Worm (Caenorhabditis elegans) whole organism, young adult: ENCODE results near the gene T12B3.2.

Experiments used
- B0261.1 ChIP-seq: sonication (generic microtip); optimal IDR thresholded peaks from 2 replicates; lab custom pipeline; 2016; ENCODE audit warnings: mild to moderate bottlenecking, missing genetic modification characterization, moderate library complexity, missing compliant biosample characterization
- B0336.3 ChIP-seq: fragments of 200-800 bp; sonication (Bioruptor generic); IDR thresholded peaks from 2 replicates; pipeline ENCODE4 v1.3.6; 2022; ENCODE audit warnings: missing genetic modification characterization, missing compliant biosample characterization
- D2030.7 ChIP-seq: fragments of 200-800 bp; sonication (Bioruptor generic); IDR thresholded peaks from 2 replicates; pipeline ENCODE4 v1.3.6; 2022; ENCODE audit warnings: missing genetic modification reagents, missing genetic modification characterization, missing compliant biosample characterization
- F23B12.7 ChIP-seq: sonication (generic microtip); optimal IDR thresholded peaks from 2 replicates; lab custom pipeline; 2017; ENCODE audit warnings: missing genetic modification characterization, mild to moderate bottlenecking, missing compliant biosample characterization, antibody characterized with exemption, moderate library complexity; ENCODE audit not compliant: insufficient read depth
- F39B2.1 ChIP-seq: fragments of 200-800 bp; sonication (Bioruptor generic); IDR thresholded peaks from 2 replicates; pipeline ENCODE4 v1.3.6; 2022; ENCODE audit warnings: missing genetic modification reagents, missing genetic modification characterization, missing compliant biosample characterization
- T07F8.4 ChIP-seq: sonication (generic microtip); optimal IDR thresholded peaks from 2 replicates; lab custom pipeline; 2016; ENCODE audit warnings: mild to moderate bottlenecking, missing genetic modification characterization, moderate library complexity, missing compliant biosample characterization
- Y53F4B.3 ChIP-seq: fragments of 200-800 bp; sonication (Bioruptor generic); IDR thresholded peaks from 2 replicates; pipeline ENCODE4 v1.3.6; 2022; ENCODE audit warnings: missing genetic modification reagents, missing genetic modification characterization, missing compliant biosample characterization
- Y67H2A.10 ChIP-seq: fragments of 200-800 bp; sonication (Bioruptor generic); conservative IDR thresholded peaks from 2 replicates; pipeline ENCODE4 v1.3.6; 2022; ENCODE audit warnings: missing genetic modification reagents, missing genetic modification characterization, missing compliant biosample characterization
- ama-1 ChIP-seq, 3 experiments: fragments of 150-350 bp in 1 of 3; sonication (generic microtip) in 2 of 3; optimal IDR thresholded peaks; 2 replicates each; lab custom pipeline; 2014 to 2018; ENCODE audit warnings: missing biosample characterization in 2 of 3, missing genetic modification characterization in 2 of 3, missing genetic modification reagents in 2 of 3
- attf-5 ChIP-seq: fragments of 200-800 bp; sonication (Bioruptor generic); optimal IDR thresholded peaks from 2 replicates; lab custom pipeline; 2018; ENCODE audit warnings: mild to moderate bottlenecking, missing genetic modification characterization, missing compliant biosample characterization
- ccch-3 ChIP-seq: fragments of 200-800 bp; sonication (Bioruptor generic); optimal IDR thresholded peaks from 2 replicates; lab custom pipeline; 2018; ENCODE audit warnings: mild to moderate bottlenecking, missing genetic modification characterization, missing compliant biosample characterization
- ceh-27 ChIP-seq: fragments of 200-800 bp; sonication (Bioruptor generic); optimal IDR thresholded peaks from 2 replicates; lab custom pipeline; 2018; ENCODE audit warnings: mild to moderate bottlenecking, missing genetic modification characterization, moderate library complexity, missing compliant biosample characterization
- ceh-58 ChIP-seq: fragments of 200-800 bp; sonication (Bioruptor generic); IDR thresholded peaks from 2 replicates; pipeline ENCODE4 v1.3.6; 2022; ENCODE audit warnings: missing genetic modification characterization, missing compliant biosample characterization
- chd-7 ChIP-seq: sonication (generic microtip); optimal IDR thresholded peaks from 2 replicates; lab custom pipeline; 2016; ENCODE audit warnings: mild to moderate bottlenecking, missing genetic modification characterization, moderate library complexity, missing compliant biosample characterization
- die-1 ChIP-seq: sonication (generic microtip); optimal IDR thresholded peaks from 2 replicates; lab custom pipeline; 2016; ENCODE audit warnings: missing genotype, mild to moderate bottlenecking, missing genetic modification characterization, missing compliant biosample characterization
- dox-1 ChIP-seq: fragments of 200-800 bp; sonication (Bioruptor generic); IDR thresholded peaks from 2 replicates; pipeline ENCODE4 v1.3.6; 2022; ENCODE audit warnings: missing genetic modification reagents, missing genetic modification characterization, missing compliant biosample characterization
- egl-18 ChIP-seq: fragments of 200-800 bp; sonication (Bioruptor generic); IDR thresholded peaks from 2 replicates; pipeline ENCODE4 v1.3.6; 2022; ENCODE audit warnings: missing genetic modification reagents, missing genetic modification characterization, missing compliant biosample characterization
- egl-44 ChIP-seq: fragments of 200-800 bp; sonication (Bioruptor generic); IDR thresholded peaks from 2 replicates; pipeline ENCODE4 v1.3.6; 2022; ENCODE audit warnings: missing genetic modification reagents, missing genetic modification characterization, missing compliant biosample characterization
- egrh-3 ChIP-seq: fragments of 200-800 bp; sonication (Bioruptor generic); IDR thresholded peaks from 2 replicates; pipeline ENCODE4 v1.3.6; 2022; ENCODE audit warnings: missing genetic modification reagents, missing genetic modification characterization, missing compliant biosample characterization
- ekl-4 ChIP-seq: fragments of 200-800 bp; sonication (Bioruptor generic); IDR thresholded peaks from 2 replicates; pipeline ENCODE4 v1.3.6; 2022; ENCODE audit warnings: missing genetic modification reagents, missing genetic modification characterization, missing compliant biosample characterization
- him-1 ChIP-seq: sonication (generic microtip); optimal IDR thresholded peaks from 2 replicates; lab custom pipeline; 2016; ENCODE audit warnings: missing genotype, missing genetic modification reagents, missing genetic modification characterization, missing compliant biosample characterization
- hlh-12 ChIP-seq: sonication (generic microtip); optimal IDR thresholded peaks from 2 replicates; lab custom pipeline; 2016; ENCODE audit warnings: missing genetic modification characterization, missing compliant biosample characterization
- hmg-1.2 ChIP-seq: fragments of 200-800 bp; sonication (Bioruptor generic); IDR thresholded peaks from 2 replicates; pipeline ENCODE4 v1.3.6; 2022; ENCODE audit warnings: missing genetic modification reagents, missing genetic modification characterization, missing compliant biosample characterization
- lag-1 ChIP-seq: fragments of 200-800 bp; sonication (Bioruptor generic); IDR thresholded peaks from 2 replicates; pipeline ENCODE4 v1.3.6; 2022; ENCODE audit warnings: missing genetic modification reagents, missing genetic modification characterization, missing compliant biosample characterization
- lin-26 ChIP-seq: fragments of 200-800 bp; sonication (Bioruptor generic); IDR thresholded peaks from 2 replicates; pipeline ENCODE4 v1.3.6; 2022; ENCODE audit warnings: missing genetic modification reagents, missing genetic modification characterization, missing compliant biosample characterization
- lin-54 ChIP-seq: fragments of 200-800 bp; sonication (Bioruptor generic); optimal IDR thresholded peaks from 2 replicates; lab custom pipeline; 2018; ENCODE audit warnings: mild to moderate bottlenecking, missing genetic modification characterization, missing compliant biosample characterization
- lsl-1 ChIP-seq: fragments of 200-800 bp; sonication (Bioruptor generic); optimal IDR thresholded peaks from 2 replicates; lab custom pipeline; 2018; ENCODE audit warnings: mild to moderate bottlenecking, missing genetic modification characterization, moderate library complexity, missing compliant biosample characterization
- madf-10 ChIP-seq: sonication (generic microtip); optimal IDR thresholded peaks from 2 replicates; lab custom pipeline; 2016; ENCODE audit warnings: mild to moderate bottlenecking, missing genetic modification characterization, missing compliant biosample characterization
- madf-6 ChIP-seq: fragments of 200-800 bp; sonication (Bioruptor generic); IDR thresholded peaks from 2 replicates; pipeline ENCODE4 v1.3.6; 2022; ENCODE audit warnings: missing genetic modification reagents, missing genetic modification characterization, missing compliant biosample characterization
- mxl-1 ChIP-seq: sonication (generic microtip); optimal IDR thresholded peaks from 2 replicates; lab custom pipeline; 2016; ENCODE audit warnings: missing genetic modification characterization, missing compliant biosample characterization
- nfya-2 ChIP-seq: fragments of 200-800 bp; sonication (Bioruptor generic); IDR thresholded peaks from 2 replicates; pipeline ENCODE4 v1.3.6; 2022; ENCODE audit warnings: missing genetic modification reagents, missing genetic modification characterization, missing compliant biosample characterization
- nfyb-1 ChIP-seq: fragments of 200-800 bp; sonication (Bioruptor generic); IDR thresholded peaks from 2 replicates; pipeline ENCODE4 v1.3.6; 2022; ENCODE audit warnings: missing genetic modification reagents, missing genetic modification characterization, missing compliant biosample characterization
- nhr-90 ChIP-seq: sonication (generic microtip); optimal IDR thresholded peaks from 2 replicates; lab custom pipeline; 2016; ENCODE audit warnings: missing genotype, mild to moderate bottlenecking, missing genetic modification characterization, missing compliant biosample characterization
- pha-4 ChIP-seq: fragments of 150-350 bp; sonication (generic microtip); optimal IDR thresholded peaks from 2 replicates; lab custom pipeline; 2014; ENCODE audit warnings: missing biosample characterization, missing genetic modification reagents, missing genetic modification characterization
- rcor-1 ChIP-seq: fragments of 200-800 bp; sonication (Bioruptor generic); IDR thresholded peaks from 2 replicates; pipeline ENCODE4 v1.3.6; 2022; ENCODE audit warnings: missing genetic modification reagents, missing genetic modification characterization, missing compliant biosample characterization
- rec-8 ChIP-seq, 2 experiments: sonication (generic microtip); optimal IDR thresholded peaks; 2 replicates each; lab custom pipeline; 2016; ENCODE audit warnings: mild to moderate bottlenecking in 2 of 2, missing genetic modification characterization in 2 of 2, missing genetic modification reagents in 2 of 2, missing genotype in 2 of 2, missing biosample characterization in 1 of 2, missing compliant biosample characterization in 1 of 2, moderate library complexity in 1 of 2
- repo-1 ChIP-seq: sonication (generic microtip); optimal IDR thresholded peaks from 2 replicates; lab custom pipeline; 2017; ENCODE audit warnings: mild to moderate bottlenecking, missing genetic modification characterization, missing compliant biosample characterization
- snpc-3.4 ChIP-seq: sonication (generic microtip); optimal IDR thresholded peaks from 2 replicates; lab custom pipeline; 2017; ENCODE audit warnings: missing genetic modification characterization, mild to moderate bottlenecking, missing compliant biosample characterization, antibody characterized with exemption, moderate library complexity, missing genotype, missing genetic modification reagents
- snpc-4 ChIP-seq, 5 experiments: fragments of 150-350 bp in 1 of 5; sonication (generic microtip) in 4 of 5; optimal IDR thresholded peaks; 2 replicates each; lab custom pipeline; 2014 to 2018; ENCODE audit warnings: missing genetic modification characterization in 5 of 5, missing biosample characterization in 3 of 5, antibody characterized with exemption in 2 of 5, mild to moderate bottlenecking in 2 of 5, missing compliant biosample characterization in 2 of 5, missing genotype in 2 of 5, moderate library complexity in 2 of 5, missing genetic modification reagents in 1 of 5
- tbp1 ChIP-seq: fragments of 200-800 bp; sonication (Bioruptor generic); optimal IDR thresholded peaks from 2 replicates; lab custom pipeline; 2018; ENCODE audit warnings: mild to moderate bottlenecking, missing genetic modification characterization, missing compliant biosample characterization
- unc-130 ChIP-seq: sonication (generic microtip); optimal IDR thresholded peaks from 2 replicates; lab custom pipeline; 2016; ENCODE audit warnings: missing genetic modification reagents, missing genetic modification characterization, missing compliant biosample characterization
- ztf-18 ChIP-seq: sonication (generic microtip); optimal IDR thresholded peaks from 2 replicates; lab custom pipeline; 2016; ENCODE audit warnings: missing genotype, mild to moderate bottlenecking, missing genetic modification characterization, missing compliant biosample characterization
- ztf-22 ChIP-seq: fragments of 200-800 bp; sonication (Bioruptor generic); optimal IDR thresholded peaks from 2 replicates; lab custom pipeline; 2018; ENCODE audit warnings: mild to moderate bottlenecking, missing genetic modification characterization, moderate library complexity, missing compliant biosample characterization
- ztf-28 ChIP-seq: fragments of 200-800 bp; sonication (Bioruptor generic); IDR thresholded peaks from 2 replicates; pipeline ENCODE4 v1.3.6; 2022; ENCODE audit warnings: missing genetic modification reagents, missing genetic modification characterization, missing compliant biosample characterization

T12B3.2 gene

ce11 chrIV:7342144-7342543 is 34.5 kb upstream of the T12B3.2 start:
- TF ChIP-seq nfyb-1 (no peak), B0336.3 (GFP tag; lab: Robert Waterston, UW) (no peak), egl-18 (GFP tag; lab: Robert Waterston, UW) (no peak), Y53F4B.3 (GFP tag; lab: Robert Waterston, UW) (no peak), hlh-12 (tag; lab: Kevin White, UChicago) (no peak), hmg-1.2 (GFP tag; lab: Robert Waterston, UW) (no peak), ceh-58 (no peak), madf-10 (tag; lab: Kevin White, UChicago) (no peak), mxl-1 (tag; lab: Kevin White, UChicago) (no peak), chd-7 (tag; lab: Kevin White, UChicago) (no peak), pha-4 (tag; lab: Kevin White, UChicago) (no peak), lin-26 (GFP tag; lab: Robert Waterston, UW) (no peak), ama-1 (optimal IDR thresholded peaks at IDR 0.05; lab: Kevin White, UChicago) (no peak), ama-1 (GFP tag; optimal IDR thresholded peaks at IDR 0.05; lab: Kevin White, UChicago) (no peak), snpc-3.4 (tag; lab: Kevin White, UChicago) (no peak), lag-1 (GFP tag; lab: Robert Waterston, UW) (no peak), F39B2.1 (GFP tag; lab: Robert Waterston, UW) (no peak), dox-1 (GFP tag; lab: Robert Waterston, UW) (no peak), D2030.7 (GFP tag; lab: Robert Waterston, UW) (no peak)

DNA sequence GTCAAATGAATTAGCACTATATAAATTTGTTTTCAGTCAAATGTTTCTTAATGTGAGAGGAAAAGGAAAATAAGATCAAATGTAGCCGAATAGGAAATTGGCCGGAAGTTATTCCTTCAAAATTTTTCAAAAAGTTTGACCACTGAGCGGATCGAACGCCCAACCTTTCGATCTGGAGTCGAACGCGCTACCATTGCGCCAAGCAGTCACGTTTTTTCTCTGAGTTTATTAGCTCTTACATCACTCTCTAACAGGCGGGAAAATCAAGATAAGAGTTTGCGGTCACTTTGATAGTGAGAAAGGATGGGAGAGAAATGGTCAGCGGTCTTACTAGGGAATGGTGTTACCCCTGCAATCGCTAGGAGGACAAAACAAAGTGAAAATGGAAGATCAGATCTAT is 32.6 kb upstream of the T12B3.2 start:
- TF ChIP-seq mxl-1 (tag; lab: Kevin White, UChicago) (peak; percentile 23), F23B12.7 (tag; lab: Kevin White, UChicago) (no peak), egl-44 (GFP tag; lab: Robert Waterston, UW) (no peak), Y53F4B.3 (GFP tag; lab: Robert Waterston, UW) (0 out of 2 replicates have a peak, but pooled peaks have one; percentile 9), T07F8.4 (peak; percentile 32), dox-1 (GFP tag; lab: Robert Waterston, UW) (peak; percentile 68), tbp1 (peak; percentile 95), lin-54 (GFP tag; lab: Kevin White, UChicago) (peak; percentile 28), him-1 (tag; lab: Kevin White, UChicago) (peak; percentile 52), ekl-4 (GFP tag; lab: Robert Waterston, UW) (no peak), nfya-2 (GFP tag; lab: Robert Waterston, UW) (no peak), attf-5 (GFP tag; lab: Kevin White, UChicago) (peak; percentile 14), egrh-3 (GFP tag; lab: Robert Waterston, UW) (peak; percentile 20; the same call in 1 of the 2 replicates), ztf-28 (GFP tag; lab: Robert Waterston, UW) (peak; percentile 77; the same call in 1 of the 2 replicates), B0261.1 (tag; lab: Kevin White, UChicago) (peak; percentile 84), lin-26 (GFP tag; lab: Robert Waterston, UW) (peak; percentile 88), snpc-4 (GFP tag; optimal IDR thresholded peaks at IDR 0.05; lab: Kevin White, UChicago) (peak; percentile 52), snpc-4 (tag; optimal IDR thresholded peaks at IDR 0.05; lab: Kevin White, UChicago) (peak in 1 of 4 experiments; percentile 70), ztf-18 (peak; percentile 32), D2030.7 (GFP tag; lab: Robert Waterston, UW) (peak; percentile 48; the same call in 1 of the 2 replicates), rec-8 (tag; optimal IDR thresholded peaks at IDR 0.05; lab: Kevin White, UChicago) (peak in 1 of 2 experiments; percentile 12), ztf-22 (no peak), rcor-1 (GFP tag; lab: Robert Waterston, UW) (peak; percentile 54; the same call in 1 of the 2 replicates), F39B2.1 (GFP tag; lab: Robert Waterston, UW) (0 out of 2 replicates have a peak, but pooled peaks have one; percentile 30), die-1 (peak; percentile 79), ceh-27 (no peak), lsl-1 (GFP tag; lab: Kevin White, UChicago) (no peak), unc-130 (GFP tag; lab: Kevin White, UChicago) (no peak), snpc-3.4 (tag; lab: Kevin White, UChicago) (peak; percentile 68), Y67H2A.10 (no peak), repo-1 (tag; lab: Kevin White, UChicago) (peak; percentile 11), ccch-3 (GFP tag; lab: Kevin White, UChicago) (no peak), nhr-90 (tag; lab: Kevin White, UChicago) (peak; percentile 14), nfyb-1 (peak; percentile 57; the same call in 1 of the 2 replicates), madf-6 (peak; percentile 51), chd-7 (tag; lab: Kevin White, UChicago) (peak; percentile 27)
